Worm (Caenorhabditis elegans) whole organism, L4/young adult: ENCODE results near the gene gfl-1.

Experiments used
- W03F9.2 ChIP-seq: fragments of 150-350 bp; optimal IDR thresholded peaks from 2 replicates; lab custom pipeline; 2014; ENCODE audit warnings: missing biosample characterization, missing genetic modification characterization
- dao-5 ChIP-seq: sonication (generic microtip); optimal IDR thresholded peaks from 2 replicates; lab custom pipeline; 2016; ENCODE audit warnings: missing genotype, missing genetic modification characterization, moderate library complexity, missing compliant biosample characterization

ce11 chrIV:11563090-11563489 lies 42.0 kb downstream of the gfl-1 start:
- TF ChIP-seq dao-5 (tag; lab: Kevin White, UChicago) (no peak), W03F9.2 (tag; lab: Kevin White, UChicago) (no peak)
